Fruit fly (Drosophila melanogaster) whole organism, embryonic: ENCODE results near the gene CG4270.

Experiments used
- CG1024 ChIP-seq: fragments of 200-800 bp; sonication (Bioruptor generic); IDR thresholded peaks from 2 replicates; pipeline ENCODE4 v1.3.6; 2022; ENCODE audit warnings: missing biosample characterization, missing genetic modification characterization
- CG10366 ChIP-seq: fragments of 200-800 bp; sonication (Bioruptor generic); IDR thresholded peaks from 2 replicates; pipeline ENCODE4 v1.3.6; 2022; ENCODE audit warnings: missing biosample characterization, missing genetic modification characterization
- CG10979 ChIP-seq: fragments of 200-800 bp; sonication (Bioruptor generic); optimal IDR thresholded peaks from 2 replicates; lab custom pipeline; 2018; ENCODE audit warnings: missing biosample characterization, mild to moderate bottlenecking, missing genetic modification characterization, moderate library complexity
- CG13123 ChIP-seq: fragments of 200-800 bp; sonication (Bioruptor generic); optimal IDR thresholded peaks from 2 replicates; lab custom pipeline; 2016; ENCODE audit warnings: missing biosample characterization, missing genetic modification characterization
- CG13775 ChIP-seq: fragments of 200-800 bp; sonication (Bioruptor generic); optimal IDR thresholded peaks from 3 replicates; lab custom pipeline; 2017; ENCODE audit warnings: missing biosample characterization, mild to moderate bottlenecking, missing genetic modification characterization
- CG14014 ChIP-seq: fragments of 200-800 bp; sonication (Bioruptor generic); IDR thresholded peaks from 2 replicates; pipeline ENCODE4 v1.3.6; 2022; ENCODE audit warnings: missing biosample characterization, missing genetic modification characterization
- CG14860 ChIP-seq: fragments of 200-800 bp; sonication (Bioruptor generic); IDR thresholded peaks from 3 replicates; pipeline ENCODE4 v1.3.6; 2022; ENCODE audit warnings: missing biosample characterization, missing genetic modification characterization; ENCODE audit not compliant: partially characterized antibody
- CG14965 ChIP-seq: fragments of 200-800 bp; sonication (Bioruptor generic); optimal IDR thresholded peaks from 2 replicates; lab custom pipeline; 2016; ENCODE audit warnings: missing biosample characterization, missing genetic modification characterization, borderline replicate concordance
- CG15479 ChIP-seq: fragments of 200-800 bp; sonication (Bioruptor generic); optimal IDR thresholded peaks from 3 replicates; lab custom pipeline; 2019; ENCODE audit warnings: missing biosample characterization, mild to moderate bottlenecking, missing genetic modification characterization, moderate library complexity
- CG17829 ChIP-seq: fragments of 200-800 bp; optimal IDR thresholded peaks from 2 replicates; lab custom pipeline; 2019; ENCODE audit warnings: missing biosample characterization, mild to moderate bottlenecking, missing genetic modification characterization, moderate library complexity
- CG18764 ChIP-seq: fragments of 200-800 bp; sonication (Bioruptor generic); optimal IDR thresholded peaks from 3 replicates; lab custom pipeline; 2016; ENCODE audit warnings: missing biosample characterization, missing genetic modification characterization
- CG2202 ChIP-seq: fragments of 200-800 bp; sonication (Bioruptor generic); optimal IDR thresholded peaks from 2 replicates; lab custom pipeline; 2018; ENCODE audit warnings: missing biosample characterization, mild to moderate bottlenecking, missing genetic modification characterization
- CG32532 ChIP-seq: fragments of 200-800 bp; sonication (Bioruptor generic); IDR thresholded peaks from 2 replicates; pipeline ENCODE4 v1.3.6; 2022; ENCODE audit warnings: missing biosample characterization, missing genetic modification characterization
- CG33213 ChIP-seq: fragments of 200-800 bp; sonication (Bioruptor generic); optimal IDR thresholded peaks from 3 replicates; lab custom pipeline; 2016; ENCODE audit warnings: missing biosample characterization, missing genetic modification characterization
- CG34376 ChIP-seq: fragments of 200-800 bp; sonication (Bioruptor generic); optimal IDR thresholded peaks from 2 replicates; lab custom pipeline; 2018; ENCODE audit warnings: missing biosample characterization, mild to moderate bottlenecking, missing genetic modification characterization
- CG7372 ChIP-seq: fragments of 200-800 bp; sonication (Bioruptor generic); IDR thresholded peaks from 2 replicates; pipeline ENCODE4 v1.3.6; 2022; ENCODE audit warnings: missing biosample characterization, missing genetic modification characterization
- CG9727 ChIP-seq: fragments of 200-800 bp; sonication (Bioruptor generic); optimal IDR thresholded peaks from 3 replicates; lab custom pipeline; 2017; ENCODE audit warnings: missing biosample characterization, mild to moderate bottlenecking, missing genetic modification characterization
- CrebB ChIP-seq: fragments of 200-800 bp; sonication (Bioruptor generic); optimal IDR thresholded peaks from 3 replicates; lab custom pipeline; 2018; ENCODE audit warnings: missing biosample characterization, mild to moderate bottlenecking, missing genetic modification characterization
- D19A ChIP-seq: fragments of 200-800 bp; optimal IDR thresholded peaks from 3 replicates; lab custom pipeline; 2019; ENCODE audit warnings: missing biosample characterization, mild to moderate bottlenecking, missing genetic modification characterization, moderate library complexity
- Dad ChIP-seq: fragments of 200-800 bp; sonication (Bioruptor generic); optimal IDR thresholded peaks from 3 replicates; lab custom pipeline; 2016; ENCODE audit warnings: missing biosample characterization, missing genetic modification characterization
- Dip2 ChIP-seq: fragments of 200-800 bp; sonication (Bioruptor generic); IDR thresholded peaks from 2 replicates; pipeline ENCODE4 v1.3.6; 2022; ENCODE audit warnings: missing biosample characterization, missing genetic modification characterization
- ERR ChIP-seq: fragments of 200-800 bp; sonication (Bioruptor generic); optimal IDR thresholded peaks from 2 replicates; lab custom pipeline; 2016; ENCODE audit warnings: missing biosample characterization, missing genetic modification characterization
- Fer2 ChIP-seq: fragments of 200-800 bp; sonication (Bioruptor generic); optimal IDR thresholded peaks from 2 replicates; lab custom pipeline; 2018; ENCODE audit warnings: missing biosample characterization, mild to moderate bottlenecking, missing genetic modification characterization, moderate library complexity
- GATAe ChIP-seq: fragments of 200-800 bp; sonication (Bioruptor generic); conservative IDR thresholded peaks from 2 replicates; pipeline ENCODE4 v1.3.6; 2022; ENCODE audit warnings: missing biosample characterization, missing genetic modification characterization
- HLH54F ChIP-seq: fragments of 200-800 bp; sonication (Bioruptor generic); optimal IDR thresholded peaks from 3 replicates; lab custom pipeline; 2016; ENCODE audit warnings: missing biosample characterization, missing genetic modification characterization
- Lim3 ChIP-seq: fragments of 200-800 bp; sonication (Bioruptor generic); IDR thresholded peaks from 2 replicates; pipeline ENCODE4 v1.3.6; 2022; ENCODE audit warnings: missing biosample characterization, missing genetic modification characterization
- Nf-YB ChIP-seq: fragments of 200-800 bp; sonication (Bioruptor generic); optimal IDR thresholded peaks from 3 replicates; lab custom pipeline; 2019; ENCODE audit warnings: missing biosample characterization, mild to moderate bottlenecking, missing genetic modification characterization, moderate library complexity
- Stat92E ChIP-seq, 3 experiments: fragments of >200 bp in 2 of 3; fragments of 200-800 bp in 1 of 3; sonication (Bioruptor generic) in 1 of 3; optimal IDR thresholded peaks; 2 replicates each; lab custom pipeline; 2017 to 2019; ENCODE audit warnings: missing biosample characterization in 3 of 3, missing genetic modification characterization in 3 of 3, mild to moderate bottlenecking in 1 of 3, moderate library complexity in 1 of 3
- Xrp1 ChIP-seq: fragments of 200-800 bp; sonication (Bioruptor generic); IDR thresholded peaks from 2 replicates; pipeline ENCODE4 v1.3.6; 2022; ENCODE audit warnings: missing biosample characterization, missing genetic modification characterization
- al ChIP-seq: fragments of 200-800 bp; sonication (Bioruptor generic); IDR thresholded peaks from 2 replicates; pipeline ENCODE4 v1.3.6; 2022; ENCODE audit warnings: missing biosample characterization, missing genetic modification characterization
- bcd ChIP-seq: fragments of 200-800 bp; sonication (Bioruptor generic); optimal IDR thresholded peaks from 2 replicates; lab custom pipeline; 2017; ENCODE audit warnings: missing biosample characterization, mild to moderate bottlenecking, missing genetic modification characterization
- cad ChIP-seq: fragments of >200 bp; optimal IDR thresholded peaks from 2 replicates; lab custom pipeline; 2017; ENCODE audit warnings: missing biosample characterization, missing genetic modification characterization
- cas ChIP-seq: fragments of 200-800 bp; sonication (Bioruptor generic); IDR thresholded peaks from 2 replicates; pipeline ENCODE4 v1.3.6; 2022; ENCODE audit warnings: missing biosample characterization, missing genetic modification characterization
- chm ChIP-seq: fragments of 200-800 bp; sonication (Bioruptor generic); IDR thresholded peaks from 2 replicates; pipeline ENCODE4 v1.3.6; 2022; ENCODE audit warnings: missing biosample characterization, missing genetic modification characterization
- ci ChIP-seq: fragments of 200-800 bp; sonication (Bioruptor generic); IDR thresholded peaks from 3 replicates; pipeline ENCODE4 v1.3.6; 2022; ENCODE audit warnings: missing biosample characterization, missing genetic modification characterization
- dmrt11E ChIP-seq: fragments of 200-800 bp; sonication (Bioruptor generic); optimal IDR thresholded peaks from 3 replicates; lab custom pipeline; 2018; ENCODE audit warnings: missing biosample characterization, mild to moderate bottlenecking, missing genetic modification characterization, moderate library complexity
- dpn ChIP-seq, 2 experiments: fragments of 200-800 bp; sonication (Bioruptor generic); optimal IDR thresholded peaks; 3 replicates each; lab custom pipeline; 2016; ENCODE audit warnings: missing biosample characterization in 2 of 2, missing genetic modification characterization in 2 of 2
- dysf ChIP-seq: fragments of 200-800 bp; sonication (Bioruptor generic); IDR thresholded peaks from 3 replicates; pipeline ENCODE4 v1.3.6; 2022; ENCODE audit warnings: missing biosample characterization, missing genetic modification characterization
- ems ChIP-seq: fragments of 200-800 bp; sonication (Bioruptor generic); optimal IDR thresholded peaks from 3 replicates; lab custom pipeline; 2016; ENCODE audit warnings: missing biosample characterization, missing genetic modification characterization
- fd102C ChIP-seq: fragments of 200-800 bp; sonication (Bioruptor generic); optimal IDR thresholded peaks from 2 replicates; lab custom pipeline; 2018; ENCODE audit warnings: missing biosample characterization, mild to moderate bottlenecking, missing genetic modification characterization, moderate library complexity
- fu2 ChIP-seq: fragments of 200-800 bp; sonication (Bioruptor generic); optimal IDR thresholded peaks from 2 replicates; lab custom pipeline; 2016; ENCODE audit warnings: missing biosample characterization, missing genetic modification characterization
- h ChIP-seq: fragments of >200 bp; optimal IDR thresholded peaks from 2 replicates; lab custom pipeline; 2017
- luna ChIP-seq: fragments of 200-800 bp; sonication (Bioruptor generic); optimal IDR thresholded peaks from 2 replicates; lab custom pipeline; 2016; ENCODE audit warnings: missing biosample characterization, missing genetic modification characterization
- org-1 ChIP-seq: fragments of 200-800 bp; sonication (Bioruptor generic); optimal IDR thresholded peaks from 2 replicates; lab custom pipeline; 2017; ENCODE audit warnings: missing biosample characterization, missing genetic modification characterization
- p53 ChIP-seq: fragments of 200-800 bp; sonication (Bioruptor generic); optimal IDR thresholded peaks from 2 replicates; lab custom pipeline; 2016; ENCODE audit warnings: missing biosample characterization, missing genetic modification characterization
- pb ChIP-seq: fragments of 200-800 bp; sonication (Bioruptor generic); optimal IDR thresholded peaks from 3 replicates; lab custom pipeline; 2016; ENCODE audit warnings: missing biosample characterization, missing genetic modification characterization
- pum ChIP-seq: fragments of 200-800 bp; sonication (Bioruptor generic); optimal IDR thresholded peaks from 2 replicates; lab custom pipeline; 2016; ENCODE audit warnings: missing biosample characterization, missing genetic modification characterization
- sima ChIP-seq: fragments of 200-800 bp; sonication (Bioruptor generic); optimal IDR thresholded peaks from 2 replicates; lab custom pipeline; 2016; ENCODE audit warnings: missing biosample characterization, missing genetic modification characterization
- sr ChIP-seq: fragments of 200-800 bp; sonication (Bioruptor generic); IDR thresholded peaks from 3 replicates; pipeline ENCODE4 v1.3.6; 2022; ENCODE audit warnings: missing biosample characterization, missing genetic modification characterization
- tgo ChIP-seq: fragments of 200-800 bp; sonication (Bioruptor generic); IDR thresholded peaks from 3 replicates; pipeline ENCODE4 v1.3.6; 2022; ENCODE audit warnings: missing biosample characterization, missing genetic modification characterization
- unpg ChIP-seq: fragments of 200-800 bp; sonication (Bioruptor generic); optimal IDR thresholded peaks from 3 replicates; lab custom pipeline; 2018; ENCODE audit warnings: missing biosample characterization, mild to moderate bottlenecking, missing genetic modification characterization, moderate library complexity
- zfh2 ChIP-seq: fragments of 200-800 bp; sonication (Bioruptor generic); optimal IDR thresholded peaks from 2 replicates; lab custom pipeline; 2016; ENCODE audit warnings: missing biosample characterization, missing genetic modification characterization

CG4270 gene

dm6 chr2L:2221649-2222150, 41.5 kb upstream of the CG4270 start (continued):
- TF ChIP-seq org-1 (GFP tag; lab: Kevin White, UChicago) (peak; percentile 96), CG14965 (peak; percentile 61), p53 (GFP tag; lab: Kevin White, UChicago) (peak; percentile 85), CG9727 (GFP tag; lab: Kevin White, UChicago) (peak; percentile 97), dmrt11E (peak; percentile 89), HLH54F (GFP tag; lab: Kevin White, UChicago) (peak; percentile 95), chm (GFP tag; lab: Robert Waterston, UW) (peak; percentile 98), CG13775 (GFP tag; lab: Kevin White, UChicago) (peak; percentile 94), fu2 (peak; percentile 95), Dip2 (GFP tag; lab: Robert Waterston, UW) (peak; percentile 67; the same call in 1 of the 2 replicates), al (GFP tag; lab: Robert Waterston, UW) (peak; percentile 97), GATAe (GFP tag; lab: Robert Waterston, UW) (peak; percentile 84), Nf-YB (peak; percentile 83), CG14860 (GFP tag; lab: Robert Waterston, UW) (no peak), CG2202 (tag; lab: Kevin White, UChicago) (peak; percentile 94), Stat92E (GFP tag; optimal IDR thresholded peaks at IDR 0.05; lab: Kevin White, UChicago) (peak in 1 of 3 experiments; percentile 48), CG32532 (peak; percentile 99), CG33213 (peak; percentile 87), CG1024 (peak; percentile 95), cad (GFP tag; lab: Kevin White, UChicago) (no peak), sima (GFP tag; lab: Kevin White, UChicago) (peak; percentile 84), cas (GFP tag; lab: Robert Waterston, UW) (peak; percentile 95), dpn (GFP tag; optimal IDR thresholded peaks at IDR 0.05; lab: Kevin White, UChicago) (peak; percentile 95 to 97), Dad (GFP tag; lab: Kevin White, UChicago) (peak; percentile 92), Fer2 (tag; lab: Kevin White, UChicago) (peak; percentile 91), CG18764 (peak; percentile 93), ERR (GFP tag; lab: Kevin White, UChicago) (peak; percentile 87), CG34376 (GFP tag; lab: Kevin White, UChicago) (peak; percentile 94), pum (GFP tag; lab: Kevin White, UChicago) (peak; percentile 93), bcd (peak; percentile 95), h (lab: Kevin White, UChicago) (no peak), zfh2 (GFP tag; lab: Kevin White, UChicago) (peak; percentile 95), CG17829 (peak; percentile 95), ems (GFP tag; lab: Kevin White, UChicago) (peak; percentile 94), D19A (tag; lab: Kevin White, UChicago) (peak; percentile 89), fd102C (GFP tag; lab: Kevin White, UChicago) (peak; percentile 83), unpg (GFP tag; lab: Kevin White, UChicago) (peak; percentile 95), CG10979 (tag; lab: Kevin White, UChicago) (peak; percentile 92), ci (GFP tag; lab: Robert Waterston, UW) (peak; percentile 99), Lim3 (GFP tag; lab: Robert Waterston, UW) (peak; percentile 81), Xrp1 (peak; percentile 98), luna (GFP tag; lab: Kevin White, UChicago) (peak; percentile 90), tgo (GFP tag; lab: Robert Waterston, UW) (peak; percentile 98), pb (peak; percentile 88), CG14014 (GFP tag; lab: Robert Waterston, UW) (peak; percentile 99), CG13123 (GFP tag; lab: Kevin White, UChicago) (peak; percentile 93), CG7372 (GFP tag; lab: Robert Waterston, UW) (peak; percentile 97), CG15479 (GFP tag; lab: Kevin White, UChicago) (peak; percentile 75), CG10366 (GFP tag; lab: Robert Waterston, UW) (peak; percentile 97), sr (GFP tag; lab: Robert Waterston, UW) (peak; percentile 92), dysf (GFP tag; lab: Robert Waterston, UW) (peak; percentile 99), CrebB (tag; lab: Kevin White, UChicago) (peak; percentile 98)
